Worm (Caenorhabditis elegans) whole organism, early embryonic: Measurements from ENCODE around the gene spl-2.

Source experiments
- F13C5.2 ChIP-seq: sonication (generic microtip); optimal IDR thresholded peaks from 2 replicates; lab custom pipeline; 2017; ENCODE audit warnings: mild to moderate bottlenecking, missing genetic modification characterization, inconsistent platforms, missing compliant biosample characterization
- ama-1 ChIP-seq: fragments of 150-350 bp; optimal IDR thresholded peaks from 2 replicates; lab custom pipeline; 2014
- hnd-1 ChIP-seq: sonication (generic microtip); optimal IDR thresholded peaks from 2 replicates; lab custom pipeline; 2016; ENCODE audit warnings: missing genetic modification characterization, missing compliant biosample characterization
- pes-1 ChIP-seq: fragments of 200-800 bp; sonication (Bioruptor generic); IDR thresholded peaks from 2 replicates; pipeline ENCODE4 v1.3.6; 2022; ENCODE audit warnings: missing genetic modification reagents, missing genetic modification characterization, missing compliant biosample characterization
- sea-1 ChIP-seq: fragments of 200-800 bp; sonication (Bioruptor generic); conservative IDR thresholded peaks from 2 replicates; pipeline ENCODE4 v1.3.6; 2022; ENCODE audit warnings: missing genetic modification characterization, missing compliant biosample characterization
- tbx-11 ChIP-seq: fragments of 200-800 bp; sonication (Bioruptor generic); IDR thresholded peaks from 2 replicates; pipeline ENCODE4 v1.3.6; 2022; ENCODE audit warnings: missing genetic modification characterization, missing compliant biosample characterization

ce11 chrV:9166306-9166705 is 19.6 kb upstream of the spl-2 start:
- TF ChIP-seq ama-1 (lab: Kevin White, UChicago) (no peak), hnd-1 (tag; lab: Kevin White, UChicago) (no peak), sea-1 (GFP tag; lab: Robert Waterston, UW) (no peak), tbx-11 (GFP tag; lab: Robert Waterston, UW) (no peak), pes-1 (GFP tag; lab: Robert Waterston, UW) (no peak), F13C5.2 (tag; lab: Kevin White, UChicago) (no peak)
